Worm (Caenorhabditis elegans): Measurements from ENCODE around the gene taco-1.

DNA sequence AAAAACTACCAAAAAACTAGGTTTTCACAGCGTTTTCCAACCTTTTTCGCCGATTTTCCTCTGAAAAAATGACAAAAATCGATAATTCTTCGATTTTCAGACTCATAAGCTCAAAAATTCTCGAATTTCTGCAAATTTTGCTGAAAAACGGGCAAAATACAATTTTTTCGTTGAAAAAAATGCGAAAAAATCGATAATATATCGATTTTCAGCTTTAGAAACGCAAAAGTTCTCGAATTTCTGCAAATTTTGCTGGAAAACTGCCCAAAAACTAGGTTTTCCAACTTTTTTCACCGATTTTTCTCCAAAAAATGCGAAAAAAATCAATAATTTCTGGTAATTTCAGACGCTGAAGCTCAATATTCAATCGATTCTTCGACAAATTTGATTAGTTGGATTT is 32.5 kb upstream of the taco-1 start:
- TF ChIP-seq him-1 (tag; optimal IDR thresholded peaks at IDR 0.05) (no peak), W03F9.2 (tag; optimal IDR thresholded peaks at IDR 0.05) (no peak)

All from whole organism, L4/young adult.